Fruit fly (Drosophila melanogaster): ENCODE data around the gene js.
A peak's percentile ranks its signal among the peaks of the same experiment; 100 is the strongest.

Gene js

dm6 chr3R:16403734-16404057 is 35.6 kb upstream of the js start:
- TF ChIP-seq CG6792 (GFP tag; optimal IDR thresholded peaks at IDR 0.05), result no peak
- no peak for TF ChIP-seq acj6 (GFP tag; optimal IDR thresholded peaks at IDR 0.05)
- TF ChIP-seq CG3032 (tag; optimal IDR thresholded peaks at IDR 0.05), result no peak
- TF ChIP-seq CG6808 (GFP tag; optimal IDR thresholded peaks at IDR 0.05), result no peak
- no peak for TF ChIP-seq CG11762 (GFP tag; optimal IDR thresholded peaks at IDR 0.05; ENCODE audit: insufficient read depth)
- no peak for TF ChIP-seq CG15336 (GFP tag; IDR thresholded peaks at IDR 0.05)
- no peak for TF ChIP-seq CG6276 (GFP tag; optimal IDR thresholded peaks at IDR 0.05)
- no peak for TF ChIP-seq CG11902 (GFP tag; optimal IDR thresholded peaks at IDR 0.05)
- no peak for TF ChIP-seq CG32006 (GFP tag; optimal IDR thresholded peaks at IDR 0.05)
- TF ChIP-seq esn (GFP tag; optimal IDR thresholded peaks at IDR 0.05), result no peak
- TF ChIP-seq Blimp-1 (GFP tag; optimal IDR thresholded peaks at IDR 0.05), result no peak

dm6 chr3R:16403023-16403733 is 35.1 kb upstream of the js start, which contains the start of gene ss:
Gene ss, minus strand, starts transcription at chr3R:16403690.
- peak; percentile 26 to 83 for TF ChIP-seq ss (GFP tag; optimal IDR thresholded peaks at IDR 0.05)
- TF ChIP-seq dsx (GFP tag; optimal IDR thresholded peaks at IDR 0.05; ENCODE audit: poor library complexity, severe bottlenecking), result no peak

- TF ChIP-seq svp (GFP tag) (peak; percentile 32), CG7368 (GFP tag; optimal IDR thresholded peaks at IDR 0.05) (no peak), Hr39 (GFP tag; optimal IDR thresholded peaks at IDR 0.05) (no peak), Eip78C (GFP tag) (no peak), cyc (GFP tag; optimal IDR thresholded peaks at IDR 0.05) (no peak), Sox15 (GFP tag; optimal IDR thresholded peaks at IDR 0.05) (no peak)
Measured at dm6 chr3R:16396565-16396964, 28.5 kb upstream of the js start.

- peak; percentile 34 for TF ChIP-seq Smox (GFP tag; optimal IDR thresholded peaks at IDR 0.05)
- TF ChIP-seq fkh (GFP tag; optimal IDR thresholded peaks at IDR 0.05), result no peak
- TF ChIP-seq CG9139 (GFP tag; optimal IDR thresholded peaks at IDR 0.05), result no peak
- TF ChIP-seq topi (GFP tag; optimal IDR thresholded peaks at IDR 0.05), result no peak
- TF ChIP-seq lz (GFP tag; optimal IDR thresholded peaks at IDR 0.05), result peak; percentile 4
- no peak for TF ChIP-seq Lpt (GFP tag; optimal IDR thresholded peaks at IDR 0.05)
- TF ChIP-seq esn (GFP tag; optimal IDR thresholded peaks at IDR 0.05), result no peak
- peak; percentile 41 for TF ChIP-seq Met (GFP tag; optimal IDR thresholded peaks at IDR 0.05)
- TF ChIP-seq fd59A (GFP tag; optimal IDR thresholded peaks at IDR 0.05), result no peak
- TF ChIP-seq Ets21C (GFP tag; optimal IDR thresholded peaks at IDR 0.05), result no peak
- no peak for TF ChIP-seq Gug (GFP tag; IDR thresholded peaks at IDR 0.05)
- no peak for TF ChIP-seq dac (GFP tag; optimal IDR thresholded peaks at IDR 0.05)
- TF ChIP-seq vri (GFP tag; optimal IDR thresholded peaks at IDR 0.05), result peak; percentile 35
- TF ChIP-seq Hr39 (GFP tag; optimal IDR thresholded peaks at IDR 0.05), result no peak
- peak; percentile 61 for TF ChIP-seq svp (GFP tag)
- no peak for TF ChIP-seq Hr4 (GFP tag; optimal IDR thresholded peaks at IDR 0.05)
Measured at dm6 chr3R:16395448-16395847, 27.3 kb upstream of the js start.

- TF ChIP-seq ss (GFP tag; optimal IDR thresholded peaks at IDR 0.05) (peak; percentile 44 to 97), CG6854 (GFP tag; optimal IDR thresholded peaks at IDR 0.05) (no peak)
Measured at dm6 chr3R:16394531-16394930, 26.4 kb upstream of the js start.

Data from whole organism, prepupa.